Worm (Caenorhabditis elegans) whole organism, midembryonic: ENCODE measurements around the gene plc-1.

Source experiments
- T22C8.4 ChIP-seq: fragments of 200-800 bp; sonication (Bioruptor generic); IDR thresholded peaks from 2 replicates; pipeline ENCODE4 v1.3.6; 2022; ENCODE audit warnings: missing genetic modification characterization, missing compliant biosample characterization
- flt-1 ChIP-seq: fragments of 200-800 bp; sonication (Bioruptor generic); IDR thresholded peaks from 2 replicates; pipeline ENCODE4 v1.3.6; 2022; ENCODE audit warnings: missing genetic modification characterization, missing compliant biosample characterization
- klf-2 ChIP-seq: fragments of 200-800 bp; sonication (Bioruptor generic); conservative IDR thresholded peaks from 2 replicates; pipeline ENCODE4 v1.3.6; 2022; ENCODE audit warnings: missing genetic modification reagents, missing genetic modification characterization, missing compliant biosample characterization
- ref-1 ChIP-seq: fragments of 200-800 bp; sonication (Bioruptor generic); conservative IDR thresholded peaks from 2 replicates; pipeline ENCODE4 v1.3.6; 2022; ENCODE audit warnings: missing genetic modification reagents, missing genetic modification characterization, missing compliant biosample characterization

DNA sequence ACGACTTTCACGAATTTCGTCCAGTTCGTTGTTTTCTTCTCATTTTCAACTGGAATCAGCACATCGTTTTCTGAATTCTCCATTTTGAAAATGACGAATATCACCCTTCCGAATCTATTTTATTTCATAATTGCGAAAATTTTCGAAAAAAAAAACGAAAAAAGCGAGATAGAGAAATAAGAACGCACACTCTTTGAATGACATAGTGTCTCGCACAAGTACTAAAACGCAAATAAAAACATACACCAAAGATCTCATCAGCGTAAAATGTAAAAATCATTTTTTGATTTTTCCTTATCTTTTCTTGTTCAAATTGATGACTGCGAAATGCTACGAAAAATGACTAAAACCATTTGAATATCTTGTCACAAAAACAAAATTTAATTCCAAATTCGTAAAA lies 25.9 kb upstream of the plc-1 start, which contains the start of gene pgp-8:
- TF ChIP-seq ref-1 (GFP tag; lab: Robert Waterston, UW) (no peak), klf-2 (GFP tag; lab: Robert Waterston, UW) (no peak), T22C8.4 (GFP tag; lab: Robert Waterston, UW) (no peak), flt-1 (no peak)
